Worm (Caenorhabditis elegans): ENCODE results near the gene sftd-3.

Gene sftd-3

DNA sequence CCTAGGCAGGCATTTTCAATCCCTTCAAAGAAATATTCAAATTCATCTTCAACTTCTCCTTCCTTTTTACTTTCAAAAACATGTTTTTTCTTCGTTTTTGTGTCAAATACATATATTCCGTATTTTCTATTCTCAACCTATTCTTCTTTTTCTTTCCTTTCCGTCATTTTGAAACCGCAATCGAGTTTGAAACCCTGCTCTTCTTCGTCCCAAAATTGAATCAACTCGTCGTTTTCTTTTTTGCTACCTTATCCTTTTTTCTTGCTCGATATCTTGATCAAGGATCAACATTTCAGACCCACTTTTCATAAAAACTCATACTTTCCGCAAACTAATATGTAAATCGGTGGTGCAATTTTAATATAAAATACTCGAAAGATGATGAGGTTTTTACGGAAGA is 18.8 kb downstream of the sftd-3 start:
- TF ChIP-seq klf-2 (GFP tag; conservative IDR thresholded peaks at IDR 0.05) (no peak), T22C8.4 (GFP tag; IDR thresholded peaks at IDR 0.05) (no peak), ref-1 (GFP tag; conservative IDR thresholded peaks at IDR 0.05) (no peak), ztf-23 (GFP tag; IDR thresholded peaks at IDR 0.05) (no peak)

DNA sequence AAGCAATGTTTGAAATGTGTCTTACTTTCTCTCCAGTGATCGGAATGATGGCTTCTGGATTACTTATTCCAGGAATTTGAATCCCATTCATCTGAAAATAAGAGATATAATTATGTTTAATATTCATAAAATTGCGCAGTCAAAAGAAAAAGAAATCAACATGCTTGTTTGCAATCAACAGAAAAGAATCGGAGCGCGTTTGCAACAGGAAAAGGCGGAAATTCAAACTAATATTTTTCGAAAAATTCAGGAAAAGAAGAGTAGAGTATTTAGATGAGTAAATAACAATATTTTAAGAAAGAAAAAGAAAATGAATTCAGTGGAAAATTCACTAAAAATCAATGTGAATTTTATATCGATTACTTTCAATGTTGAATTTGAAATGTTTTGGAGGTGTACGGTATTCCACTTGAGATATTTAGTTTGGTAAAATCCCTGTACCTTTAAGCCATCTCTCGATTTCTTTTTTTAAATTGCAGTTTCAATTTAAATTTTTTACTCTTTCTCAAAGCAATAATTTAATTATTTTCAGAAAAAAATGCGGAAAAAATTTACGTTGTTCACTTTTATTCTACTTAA is 23.5 kb downstream of the sftd-3 start, which contains the start of the genes set-17 and T21B10.4:
Gene set-17 (minus strand): TSS at position 127 of the 579 bp plus-strand sequence.
Gene T21B10.4 (plus strand): TSS at position 533 of the 579 bp plus-strand sequence.
- TF ChIP-seq med-1 (GFP tag; optimal IDR thresholded peaks at IDR 0.05; ENCODE audit: insufficient read depth) (no peak), ref-1 (GFP tag; conservative IDR thresholded peaks at IDR 0.05) (no peak), T22C8.4 (GFP tag; IDR thresholded peaks at IDR 0.05) (no peak), cog-1 (tag; optimal IDR thresholded peaks at IDR 0.05) (no peak), klf-2 (GFP tag; conservative IDR thresholded peaks at IDR 0.05) (no peak), ztf-29 (GFP tag; IDR thresholded peaks at IDR 0.05) (no peak), ztf-23 (GFP tag; IDR thresholded peaks at IDR 0.05) (no peak), flt-1 (GFP tag; IDR thresholded peaks at IDR 0.05) (no peak), tab-1 (GFP tag; IDR thresholded peaks at IDR 0.05) (no peak)

DNA sequence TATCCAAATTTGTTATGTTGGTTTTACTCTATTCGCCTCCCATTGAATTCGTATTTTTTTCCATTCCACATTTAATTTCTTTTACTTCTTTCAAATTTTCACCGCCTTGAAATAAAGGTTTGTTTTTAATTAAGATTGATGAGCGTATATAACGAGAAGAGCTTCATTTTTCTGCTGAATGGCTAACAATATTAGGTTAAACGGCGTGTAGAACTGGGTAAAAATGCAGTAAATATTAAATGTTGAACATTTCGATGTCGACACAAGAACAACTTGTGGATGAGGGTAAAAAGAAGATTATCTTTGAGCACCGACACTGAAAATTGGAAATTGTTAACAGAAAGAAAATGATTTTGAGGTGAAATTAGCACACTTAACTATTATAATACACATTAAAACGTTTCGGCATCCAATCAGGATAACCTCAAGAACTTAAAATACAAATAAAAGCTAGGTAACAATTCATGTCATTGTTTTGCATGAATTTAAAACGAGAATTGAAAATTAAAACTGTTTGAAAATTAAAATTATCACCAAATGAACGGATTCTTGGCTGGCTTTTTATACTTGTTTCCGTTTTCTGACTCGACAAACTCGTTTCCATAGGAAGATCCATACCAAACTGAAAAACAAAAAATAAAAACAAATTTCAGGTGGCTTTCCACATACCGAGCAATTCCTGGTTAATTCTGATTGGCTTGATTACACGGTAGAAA is 24.9 kb downstream of the sftd-3 start:
- TF ChIP-seq cog-1 (tag; optimal IDR thresholded peaks at IDR 0.05) (no peak), ztf-23 (GFP tag; IDR thresholded peaks at IDR 0.05) (no peak), tab-1 (GFP tag; IDR thresholded peaks at IDR 0.05) (no peak), T22C8.4 (GFP tag; IDR thresholded peaks at IDR 0.05) (no peak)

DNA sequence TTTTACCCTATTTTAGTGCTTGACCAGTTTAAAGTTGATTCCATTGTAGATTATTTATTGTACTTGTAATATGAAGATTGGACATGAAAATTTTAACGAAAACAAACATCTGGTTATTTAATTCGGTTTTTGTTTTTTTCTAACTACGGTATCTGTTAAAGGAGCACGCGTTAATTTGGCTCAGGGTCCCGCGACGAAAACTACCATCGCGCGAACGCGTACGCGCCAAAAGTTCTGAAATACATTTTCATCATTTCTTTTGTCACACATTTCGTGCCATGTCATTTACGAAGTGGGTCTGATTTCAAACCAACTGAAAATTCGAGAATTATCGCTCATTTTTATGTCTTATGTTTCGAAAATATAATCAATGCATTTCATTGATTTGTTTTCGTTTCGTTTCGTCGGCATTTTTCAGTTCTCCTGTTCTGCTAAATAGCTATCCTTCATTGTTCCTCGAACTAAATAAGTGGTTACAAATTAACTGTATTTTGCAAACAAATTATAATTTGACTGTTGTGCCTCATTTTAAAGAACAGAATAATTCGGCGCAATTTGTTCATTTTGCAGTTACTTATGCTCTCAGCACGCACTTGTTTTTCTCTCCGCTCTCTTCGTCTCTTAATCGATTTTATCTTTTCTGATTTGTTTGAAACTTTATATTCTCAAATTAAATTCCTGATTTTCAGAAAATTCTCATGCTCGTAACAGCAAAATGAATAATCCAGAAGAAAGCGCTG is 30.1 kb downstream of the sftd-3 start, which contains the start of gene T21B10.3:
Gene T21B10.3 (plus strand): TSS at position 690 of the 740 bp plus-strand sequence.
- TF ChIP-seq ztf-29 (GFP tag; IDR thresholded peaks at IDR 0.05) (no peak), ztf-23 (GFP tag; IDR thresholded peaks at IDR 0.05) (no peak), tab-1 (GFP tag; IDR thresholded peaks at IDR 0.05) (no peak), T22C8.4 (GFP tag; IDR thresholded peaks at IDR 0.05) (no peak), cog-1 (tag; optimal IDR thresholded peaks at IDR 0.05) (no peak), klf-2 (GFP tag; conservative IDR thresholded peaks at IDR 0.05) (no peak), ref-1 (GFP tag; conservative IDR thresholded peaks at IDR 0.05) (no peak)

DNA sequence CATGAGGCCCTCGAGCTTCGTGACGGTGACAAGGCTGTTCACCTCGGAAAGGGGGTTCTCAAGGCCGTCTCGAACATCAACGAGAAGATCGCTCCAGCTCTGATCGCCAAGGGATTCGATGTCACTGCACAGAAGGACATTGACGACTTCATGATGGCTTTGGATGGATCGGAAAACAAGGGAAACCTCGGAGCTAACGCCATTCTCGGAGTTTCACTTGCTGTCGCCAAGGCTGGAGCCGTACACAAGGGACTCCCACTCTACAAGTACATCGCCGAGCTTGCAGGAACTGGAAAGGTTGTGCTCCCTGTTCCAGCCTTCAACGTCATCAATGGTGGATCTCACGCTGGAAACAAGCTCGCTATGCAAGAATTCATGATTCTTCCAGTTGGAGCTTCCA is 31.6 kb downstream of the sftd-3 start:
- TF ChIP-seq ref-1 (GFP tag; conservative IDR thresholded peaks at IDR 0.05): no peak
- no peak for TF ChIP-seq tab-1 (GFP tag; IDR thresholded peaks at IDR 0.05)
- TF ChIP-seq ztf-23 (GFP tag; IDR thresholded peaks at IDR 0.05): no peak
- no peak for TF ChIP-seq med-1 (GFP tag; optimal IDR thresholded peaks at IDR 0.05; ENCODE audit: insufficient read depth)
- no peak for TF ChIP-seq klf-2 (GFP tag; conservative IDR thresholded peaks at IDR 0.05)
- TF ChIP-seq T22C8.4 (GFP tag; IDR thresholded peaks at IDR 0.05): no peak
- TF ChIP-seq cog-1 (tag; optimal IDR thresholded peaks at IDR 0.05): no peak
- TF ChIP-seq flt-1 (GFP tag; IDR thresholded peaks at IDR 0.05): no peak
- no peak for TF ChIP-seq ztf-29 (GFP tag; IDR thresholded peaks at IDR 0.05)

DNA sequence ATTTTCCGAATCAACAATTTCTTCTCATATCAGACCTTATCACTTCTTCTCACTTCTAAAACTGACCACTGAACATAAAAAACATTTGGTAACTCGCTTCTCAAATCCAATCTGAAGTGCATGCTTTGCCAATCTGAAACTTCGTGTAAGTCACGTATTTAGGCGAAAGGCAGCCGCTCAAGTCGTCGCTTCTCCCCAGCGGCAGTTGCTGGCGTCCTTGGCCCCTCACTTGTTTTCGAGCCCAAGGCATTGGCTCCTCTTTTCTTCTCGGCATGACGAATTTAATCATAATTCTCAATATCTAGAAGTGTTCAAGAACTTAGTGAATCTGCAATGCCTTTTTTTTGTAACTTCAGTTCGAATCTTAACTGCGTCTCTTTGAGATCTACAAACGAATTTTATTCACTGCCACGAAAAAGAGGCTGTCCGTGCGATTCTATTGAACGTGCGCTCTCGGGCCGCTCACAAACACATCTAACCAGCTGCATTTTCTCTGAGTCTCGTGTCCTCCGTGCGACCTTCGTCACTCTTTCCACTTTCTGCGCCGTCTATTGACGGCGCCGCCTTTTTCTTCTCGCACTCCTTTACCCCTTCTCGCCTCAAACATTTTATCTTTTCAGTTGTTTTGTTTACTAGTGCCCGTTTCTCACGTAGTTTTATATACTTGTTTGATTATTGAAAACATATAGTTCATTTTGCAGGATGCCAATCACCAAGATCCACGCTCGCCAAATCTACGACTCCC is 32.4 kb downstream of the sftd-3 start:
- no peak for TF ChIP-seq ztf-29 (GFP tag; IDR thresholded peaks at IDR 0.05)
- TF ChIP-seq klf-2 (GFP tag; conservative IDR thresholded peaks at IDR 0.05): no peak

DNA sequence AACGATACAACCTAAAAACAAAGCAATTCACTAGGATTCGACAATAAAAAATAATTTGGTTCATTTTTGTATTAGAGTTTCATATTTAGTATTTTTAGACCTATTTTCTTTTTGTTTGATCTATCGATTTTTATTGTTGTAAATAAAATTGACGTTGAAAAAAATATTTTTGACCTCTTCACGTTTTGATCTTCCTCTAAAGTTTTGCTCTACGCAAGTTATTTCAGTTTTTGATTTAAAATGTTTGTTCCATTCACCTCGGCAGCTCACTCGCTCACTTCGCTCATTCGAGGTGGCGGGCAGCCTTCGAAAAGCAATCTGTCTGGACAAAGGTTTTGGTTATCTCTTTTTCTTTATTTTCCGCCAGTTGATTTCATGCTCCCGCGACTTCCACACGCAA is 33.2 kb downstream of the sftd-3 start, which contains the start of gene enol-1:
Gene enol-1 (plus strand): TSS at position 235 of the 400 bp plus-strand sequence.
- no peak for TF ChIP-seq med-1 (GFP tag; optimal IDR thresholded peaks at IDR 0.05; ENCODE audit: insufficient read depth)
- no peak for TF ChIP-seq flt-1 (GFP tag; IDR thresholded peaks at IDR 0.05)
- no peak for TF ChIP-seq ref-1 (GFP tag; conservative IDR thresholded peaks at IDR 0.05)
- no peak for TF ChIP-seq ztf-29 (GFP tag; IDR thresholded peaks at IDR 0.05)
- TF ChIP-seq cog-1 (tag; optimal IDR thresholded peaks at IDR 0.05): no peak
- no peak for TF ChIP-seq T22C8.4 (GFP tag; IDR thresholded peaks at IDR 0.05)
- no peak for TF ChIP-seq ztf-23 (GFP tag; IDR thresholded peaks at IDR 0.05)
- no peak for TF ChIP-seq tab-1 (GFP tag; IDR thresholded peaks at IDR 0.05)
- TF ChIP-seq klf-2 (GFP tag; conservative IDR thresholded peaks at IDR 0.05): no peak

DNA sequence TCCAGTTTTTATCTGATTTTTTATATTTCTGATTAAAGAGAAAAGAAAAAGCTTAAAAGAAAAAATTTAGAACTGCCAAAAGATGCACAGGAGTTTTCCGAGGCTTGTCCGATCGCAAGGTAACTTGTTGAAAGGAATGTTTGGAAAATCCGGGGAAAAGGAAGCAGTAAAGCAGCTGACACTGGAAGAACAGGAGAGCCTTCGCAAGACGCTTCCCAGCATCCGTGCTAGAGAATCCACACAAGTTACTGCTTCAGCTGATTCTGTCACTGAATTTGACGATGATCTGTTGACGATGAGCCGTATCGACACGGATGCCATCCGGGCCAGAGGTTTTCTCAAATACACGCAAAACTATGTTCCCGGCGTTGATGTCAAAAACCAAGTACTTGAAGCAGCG is 34.2 kb downstream of the sftd-3 start, which contains the start of gene mrpl-50:
Gene mrpl-50 (plus strand): TSS at position 71 of the 400 bp plus-strand sequence.
- no peak for TF ChIP-seq ztf-23 (GFP tag; IDR thresholded peaks at IDR 0.05)
- no peak for TF ChIP-seq flt-1 (GFP tag; IDR thresholded peaks at IDR 0.05)
- TF ChIP-seq med-1 (GFP tag; optimal IDR thresholded peaks at IDR 0.05; ENCODE audit: insufficient read depth): no peak
- no peak for TF ChIP-seq ref-1 (GFP tag; conservative IDR thresholded peaks at IDR 0.05)
- TF ChIP-seq cog-1 (tag; optimal IDR thresholded peaks at IDR 0.05): no peak
- TF ChIP-seq T22C8.4 (GFP tag; IDR thresholded peaks at IDR 0.05): no peak
- no peak for TF ChIP-seq tab-1 (GFP tag; IDR thresholded peaks at IDR 0.05)
- no peak for TF ChIP-seq ztf-29 (GFP tag; IDR thresholded peaks at IDR 0.05)
- TF ChIP-seq klf-2 (GFP tag; conservative IDR thresholded peaks at IDR 0.05): no peak

DNA sequence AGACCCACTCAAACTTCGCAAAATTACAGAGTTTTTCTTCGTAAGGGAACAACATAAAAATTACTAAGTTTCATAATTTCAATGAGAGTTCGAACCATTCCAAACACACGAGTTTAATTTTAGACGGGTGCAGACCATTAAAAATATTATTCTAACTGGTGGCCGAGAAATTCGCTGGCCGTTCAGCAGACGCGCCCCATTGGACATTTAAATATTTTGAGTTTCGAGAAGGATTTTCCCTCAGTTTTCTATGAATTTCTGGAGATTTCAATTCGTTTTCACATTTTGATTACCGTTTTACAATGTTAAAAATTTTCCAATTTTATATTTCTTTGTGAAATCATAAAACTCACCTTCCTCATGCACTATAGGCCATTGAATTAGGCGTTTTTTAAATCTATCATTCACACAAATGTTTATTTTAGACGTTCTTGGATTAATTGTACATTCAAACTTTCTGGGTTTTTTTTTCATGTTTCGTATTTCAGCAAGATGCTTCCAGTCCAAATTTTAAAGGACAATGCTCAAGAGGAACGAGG is 36.6 kb downstream of the sftd-3 start, which contains the start of gene cct-2:
Gene cct-2 (plus strand): TSS at position 489 of the 539 bp plus-strand sequence.
- no peak for TF ChIP-seq ztf-23 (GFP tag; IDR thresholded peaks at IDR 0.05)

All from whole organism, midembryonic.